Worm (Caenorhabditis elegans) whole organism, L2 larva: Measurements from ENCODE around the gene ckb-2.

Experiments
- C34F6.9 ChIP-seq: fragments of 150-350 bp; optimal IDR thresholded peaks from 2 replicates; lab custom pipeline; 2014; ENCODE audit warnings: missing biosample characterization, missing genetic modification characterization
- F13H6.1 ChIP-seq: sonication (generic microtip); optimal IDR thresholded peaks from 2 replicates; lab custom pipeline; 2016; ENCODE audit warnings: missing genetic modification characterization, missing compliant biosample characterization
- Y55F3AM.14 ChIP-seq: fragments of 200-800 bp; sonication (Bioruptor generic); optimal IDR thresholded peaks from 2 replicates; lab custom pipeline; 2018; ENCODE audit warnings: mild to moderate bottlenecking, missing genetic modification characterization, missing compliant biosample characterization
- ZK546.5 ChIP-seq: sonication (generic microtip); optimal IDR thresholded peaks from 2 replicates; lab custom pipeline; 2017; ENCODE audit warnings: missing biosample characterization, missing genetic modification characterization
- aly-2 ChIP-seq: fragments of 150-350 bp; optimal IDR thresholded peaks from 2 replicates; lab custom pipeline; 2014; ENCODE audit warnings: missing biosample characterization, missing genetic modification characterization
- ceh-82 ChIP-seq: fragments of 150-350 bp; optimal IDR thresholded peaks from 2 replicates; lab custom pipeline; 2014; ENCODE audit warnings: missing biosample characterization, missing genetic modification characterization
- crh-2 ChIP-seq: sonication (generic microtip); optimal IDR thresholded peaks from 2 replicates; lab custom pipeline; 2017; ENCODE audit warnings: missing biosample characterization, missing genetic modification characterization
- dmd-4 ChIP-seq: sonication (generic microtip); optimal IDR thresholded peaks from 2 replicates; lab custom pipeline; 2017; ENCODE audit warnings: missing biosample characterization, missing genetic modification characterization
- fos-1 ChIP-seq: fragments of 150-350 bp; optimal IDR thresholded peaks from 2 replicates; lab custom pipeline; 2014; ENCODE audit warnings: missing biosample characterization, missing genetic modification characterization
- lin-11 ChIP-seq: fragments of 150-350 bp; sonication (generic microtip); optimal IDR thresholded peaks from 2 replicates; lab custom pipeline; 2014; ENCODE audit warnings: missing biosample characterization, missing genetic modification characterization, inconsistent platforms, mixed read lengths
- lin-39 ChIP-seq: fragments of 150-350 bp; optimal IDR thresholded peaks from 2 replicates; lab custom pipeline; 2014; ENCODE audit warnings: missing biosample characterization, missing genetic modification reagents, missing genetic modification characterization
- lsy-2 ChIP-seq, 2 experiments: fragments of 150-350 bp in 1 of 2; sonication (generic microtip) in 1 of 2; optimal IDR thresholded peaks; 2 replicates each; lab custom pipeline; 2014 to 2017; ENCODE audit warnings: missing biosample characterization in 2 of 2, missing genetic modification characterization in 2 of 2
- mab-5 ChIP-seq: fragments of 150-350 bp; optimal IDR thresholded peaks from 2 replicates; lab custom pipeline; 2014; ENCODE audit warnings: missing biosample characterization, missing genetic modification characterization
- mbf-1 ChIP-seq: sonication (generic microtip); optimal IDR thresholded peaks from 2 replicates; lab custom pipeline; 2017; ENCODE audit warnings: missing biosample characterization, missing genetic modification characterization
- mdl-1 ChIP-seq, 2 experiments: fragments of 150-350 bp in 1 of 2; sonication (generic microtip) in 1 of 2; optimal IDR thresholded peaks; 2 replicates each; lab custom pipeline; 2017; ENCODE audit warnings: missing biosample characterization in 2 of 2, missing genetic modification characterization in 2 of 2
- nhr-11 ChIP-seq: fragments of 150-350 bp; optimal IDR thresholded peaks from 2 replicates; lab custom pipeline; 2014; ENCODE audit warnings: missing biosample characterization, missing genetic modification characterization
- nhr-12 ChIP-seq: fragments of 150-350 bp; optimal IDR thresholded peaks from 2 replicates; lab custom pipeline; 2014; ENCODE audit warnings: missing biosample characterization, missing genetic modification characterization
- nhr-129 ChIP-seq: fragments of 150-350 bp; optimal IDR thresholded peaks from 2 replicates; lab custom pipeline; 2014; ENCODE audit warnings: missing biosample characterization, missing genetic modification characterization
- nhr-21 ChIP-seq: fragments of 150-350 bp; optimal IDR thresholded peaks from 2 replicates; lab custom pipeline; 2014; ENCODE audit warnings: missing biosample characterization, missing genetic modification characterization
- nhr-23 ChIP-seq: fragments of 150-350 bp; optimal IDR thresholded peaks from 2 replicates; lab custom pipeline; 2014; ENCODE audit warnings: missing biosample characterization, missing genetic modification reagents, missing genetic modification characterization
- nhr-237 ChIP-seq: fragments of 150-350 bp; optimal IDR thresholded peaks from 2 replicates; lab custom pipeline; 2014; ENCODE audit warnings: missing biosample characterization, missing genetic modification characterization
- nhr-25 ChIP-seq: fragments of 150-350 bp; sonication (generic microtip); optimal IDR thresholded peaks from 3 replicates; lab custom pipeline; 2014; ENCODE audit warnings: missing biosample characterization, missing genetic modification characterization
- nhr-6 ChIP-seq: fragments of 150-350 bp; optimal IDR thresholded peaks from 2 replicates; lab custom pipeline; 2014; ENCODE audit warnings: missing biosample characterization, missing genetic modification characterization
- nhr-77 ChIP-seq: fragments of 150-350 bp; optimal IDR thresholded peaks from 2 replicates; lab custom pipeline; 2014; ENCODE audit warnings: missing biosample characterization, missing genetic modification characterization
- peb-1 ChIP-seq: fragments of 150-350 bp; optimal IDR thresholded peaks from 2 replicates; lab custom pipeline; 2014; ENCODE audit warnings: missing biosample characterization, missing genetic modification characterization
- sem-4 ChIP-seq: fragments of 150-350 bp; optimal IDR thresholded peaks from 2 replicates; lab custom pipeline; 2014; ENCODE audit warnings: missing biosample characterization, missing genetic modification reagents, missing genetic modification characterization
- skn-1 ChIP-seq: sonication (generic microtip); optimal IDR thresholded peaks from 2 replicates; lab custom pipeline; 2017; ENCODE audit warnings: missing biosample characterization, missing genetic modification characterization
- sma-3 ChIP-seq: sonication (generic microtip); optimal IDR thresholded peaks from 2 replicates; lab custom pipeline; 2016; ENCODE audit warnings: missing genetic modification reagents, missing genetic modification characterization, missing compliant biosample characterization
- sma-9 ChIP-seq, 2 experiments: fragments of 150-350 bp in 1 of 2; sonication (generic microtip) in 1 of 2; optimal IDR thresholded peaks; 2 replicates each; lab custom pipeline; 2014 to 2016; ENCODE audit warnings: missing genetic modification characterization in 2 of 2, mild to moderate bottlenecking in 1 of 2, missing biosample characterization in 1 of 2, missing compliant biosample characterization in 1 of 2, missing genetic modification reagents in 1 of 2, moderate library complexity in 1 of 2
- snpc-4 ChIP-seq: fragments of 150-350 bp; optimal IDR thresholded peaks from 2 replicates; lab custom pipeline; 2014; ENCODE audit warnings: missing biosample characterization, missing genetic modification characterization
- unc-55 ChIP-seq: fragments of 150-350 bp; sonication (generic microtip); optimal IDR thresholded peaks from 3 replicates; lab custom pipeline; 2014; ENCODE audit warnings: missing biosample characterization, missing genetic modification reagents, missing genetic modification characterization
- zag-1 ChIP-seq: fragments of 150-350 bp; optimal IDR thresholded peaks from 2 replicates; lab custom pipeline; 2014; ENCODE audit warnings: missing biosample characterization, missing genetic modification characterization
- ztf-1 ChIP-seq: fragments of 200-800 bp; sonication (Bioruptor generic); conservative IDR thresholded peaks from 2 replicates; pipeline ENCODE4 v1.3.6; 2022; ENCODE audit warnings: missing genetic modification characterization, missing compliant biosample characterization

ckb-2 gene

DNA sequence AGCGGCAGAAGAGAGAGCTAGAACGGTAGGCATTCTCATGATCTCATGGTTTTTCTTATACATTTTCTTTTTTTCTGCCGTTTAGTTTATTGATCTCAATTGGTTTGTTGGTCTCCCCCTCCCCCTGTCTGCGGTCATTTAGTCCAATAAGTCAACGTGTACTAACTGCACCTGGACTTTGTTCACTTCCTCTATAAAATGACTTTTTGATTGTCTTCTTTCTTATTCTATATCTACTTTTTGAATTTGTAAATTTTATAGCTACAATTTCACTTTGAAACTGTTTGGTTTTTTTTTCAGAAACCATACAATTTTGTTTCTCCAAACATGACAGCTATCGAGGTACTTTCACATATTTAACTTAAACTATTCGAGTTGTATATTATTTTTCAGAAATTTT lies at the start of gene ckb-2:
TSS of gene ckb-2 (plus strand) at position 301 of the 400 bp plus-strand sequence.
- TF ChIP-seq snpc-4 (tag; lab: Kevin White, UChicago), result no peak
- TF ChIP-seq crh-2, result no peak
- TF ChIP-seq C34F6.9 (tag; lab: Kevin White, UChicago), result no peak
- no peak for TF ChIP-seq lin-39 (tag; lab: Kevin White, UChicago)
- TF ChIP-seq, all 48 proteins: peak for 0

DNA sequence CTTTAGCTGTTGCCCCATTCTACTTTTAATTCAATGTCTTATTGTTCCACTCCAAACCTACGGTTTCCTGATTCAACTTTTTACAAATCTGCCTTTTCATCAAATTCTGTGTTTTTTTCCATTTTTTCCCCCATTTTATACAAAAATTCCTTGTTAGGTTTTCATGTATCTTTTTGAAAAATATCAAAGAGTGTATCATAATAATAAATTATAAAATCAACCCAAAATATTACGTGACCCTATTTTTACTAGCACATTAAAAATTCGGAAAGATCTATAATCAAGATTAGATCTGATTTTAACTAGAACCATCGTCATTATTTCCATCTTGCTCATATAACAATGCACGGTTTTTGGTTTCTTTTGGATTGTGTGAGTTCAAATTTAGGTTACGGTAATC lies 47.6 kb upstream of the ckb-2 start, which contains the start of gene H38K22.6:
TSS of gene H38K22.6 (plus strand) at position 301 of the 400 bp plus-strand sequence.
- TF ChIP-seq mdl-1 (tag; optimal IDR thresholded peaks at IDR 0.05; lab: Kevin White, UChicago) (no peak), ztf-1 (GFP tag; lab: Robert Waterston, UW) (no peak), peb-1 (tag; lab: Kevin White, UChicago) (no peak), lsy-2 (tag; optimal IDR thresholded peaks at IDR 0.05; lab: Kevin White, UChicago) (no peak), lin-11 (tag; lab: Kevin White, UChicago) (no peak), nhr-77 (tag; lab: Kevin White, UChicago) (no peak), snpc-4 (tag; lab: Kevin White, UChicago) (no peak), C34F6.9 (tag; lab: Kevin White, UChicago) (no peak), nhr-23 (tag; lab: Kevin White, UChicago) (no peak), Y55F3AM.14 (GFP tag; lab: Kevin White, UChicago) (no peak)
- TF ChIP-seq, all 48 proteins: peak for 0

DNA sequence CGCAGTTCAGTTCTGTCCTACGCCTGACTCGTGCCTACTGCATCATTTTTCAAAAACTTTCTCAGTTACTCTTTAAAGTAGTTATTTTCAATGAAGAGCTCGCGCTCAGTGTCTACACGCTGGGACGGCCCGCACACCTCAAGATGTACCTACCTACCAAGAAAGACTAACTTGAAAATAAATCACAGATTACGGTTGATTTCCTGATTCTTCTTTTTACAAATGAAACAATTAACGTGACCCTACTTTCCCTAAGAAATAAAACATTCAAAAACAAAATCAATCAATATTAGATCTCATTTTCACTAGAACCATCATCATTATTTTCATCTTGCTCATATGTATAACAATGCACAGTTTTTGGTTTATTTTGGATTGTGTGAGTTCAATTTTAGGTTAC lies 46.4 kb upstream of the ckb-2 start, which contains the start of gene H38K22.7:
TSS of gene H38K22.7 (plus strand) at position 301 of the 400 bp plus-strand sequence.
- TF ChIP-seq fos-1 (tag; lab: Kevin White, UChicago), result no peak
- no peak for TF ChIP-seq lin-11 (tag; lab: Kevin White, UChicago)
- TF ChIP-seq nhr-21, result no peak
- no peak for TF ChIP-seq ceh-82 (tag; lab: Kevin White, UChicago)
- TF ChIP-seq nhr-237 (tag; lab: Kevin White, UChicago), result no peak
- no peak for TF ChIP-seq mdl-1 (tag; optimal IDR thresholded peaks at IDR 0.05; lab: Kevin White, UChicago)
- TF ChIP-seq aly-2 (tag; lab: Kevin White, UChicago), result no peak

DNA sequence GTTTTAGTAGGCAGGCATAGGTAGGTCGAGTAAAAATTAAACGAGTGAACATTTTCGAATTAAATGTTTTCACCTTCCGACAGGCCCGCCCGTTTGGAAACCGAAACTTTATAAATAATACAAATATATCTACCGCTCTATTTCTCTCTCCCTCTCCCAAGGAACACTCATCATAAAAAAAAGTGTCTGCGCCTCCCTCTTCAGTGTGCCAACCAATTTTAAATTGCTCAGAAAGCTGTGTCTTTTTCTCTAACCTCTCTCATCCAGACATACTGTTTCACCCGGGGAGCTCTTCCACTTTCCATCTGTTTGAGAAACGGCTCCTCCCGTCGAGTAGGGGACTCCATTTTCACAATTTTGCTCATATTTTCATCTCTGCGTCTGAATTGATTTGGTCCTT lies 44.6 kb upstream of the ckb-2 start:
- TF ChIP-seq zag-1 (peak; percentile 1), crh-2 (peak; percentile 31), C34F6.9 (tag; lab: Kevin White, UChicago) (peak; percentile 79), nhr-6 (tag; lab: Kevin White, UChicago) (no peak), nhr-77 (tag; lab: Kevin White, UChicago) (no peak), ZK546.5 (tag; lab: Kevin White, UChicago) (no peak), sma-9 (GFP tag; optimal IDR thresholded peaks at IDR 0.05; lab: Kevin White, UChicago) (peak; percentile 43), sma-9 (tag; optimal IDR thresholded peaks at IDR 0.05; lab: Kevin White, UChicago) (no peak), F13H6.1 (peak; percentile 70), nhr-129 (tag; lab: Kevin White, UChicago) (peak; percentile 6), unc-55 (peak; percentile 85), sem-4 (tag; lab: Kevin White, UChicago) (peak; percentile 5), lsy-2 (tag; optimal IDR thresholded peaks at IDR 0.05; lab: Kevin White, UChicago) (peak in 1 of 2 experiments; percentile 54), dmd-4 (tag; lab: Kevin White, UChicago) (no peak), mab-5 (tag; lab: Kevin White, UChicago) (peak; percentile 72)

DNA sequence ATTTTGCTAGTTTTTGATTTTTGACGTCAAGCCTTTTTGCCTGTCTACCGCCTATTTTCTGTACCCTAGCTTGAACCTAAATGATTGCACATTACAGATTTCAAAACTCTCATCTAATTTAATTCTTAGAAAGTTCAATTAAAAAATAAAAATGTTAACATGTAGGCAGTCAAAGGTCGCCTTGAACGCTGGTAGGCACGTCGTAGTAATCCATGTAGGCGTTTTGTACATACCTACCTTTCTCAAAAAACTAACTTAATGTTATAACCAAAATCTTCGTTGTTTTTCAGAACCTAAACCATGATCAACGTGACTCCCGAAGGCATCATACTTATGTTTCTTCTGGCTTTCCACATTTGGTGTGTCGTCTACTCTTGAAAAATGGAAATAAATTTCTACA lies 43.9 kb upstream of the ckb-2 start, which contains the start of gene H38K22.9:
TSS of gene H38K22.9 (plus strand) at position 301 of the 400 bp plus-strand sequence.
- TF ChIP-seq snpc-4 (tag; lab: Kevin White, UChicago) (no peak), nhr-12 (tag; lab: Kevin White, UChicago) (no peak), mbf-1 (tag; lab: Kevin White, UChicago) (no peak), ZK546.5 (tag; lab: Kevin White, UChicago) (no peak), sma-3 (GFP tag; lab: Kevin White, UChicago) (no peak), skn-1 (tag; lab: Kevin White, UChicago) (no peak), lsy-2 (tag; optimal IDR thresholded peaks at IDR 0.05; lab: Kevin White, UChicago) (no peak), nhr-25 (tag; lab: Kevin White, UChicago) (no peak), nhr-237 (tag; lab: Kevin White, UChicago) (no peak), mdl-1 (tag; optimal IDR thresholded peaks at IDR 0.05; lab: Kevin White, UChicago) (no peak), sma-9 (GFP tag; optimal IDR thresholded peaks at IDR 0.05; lab: Kevin White, UChicago) (no peak), sma-9 (tag; optimal IDR thresholded peaks at IDR 0.05; lab: Kevin White, UChicago) (no peak), nhr-11 (tag; lab: Kevin White, UChicago) (no peak), lin-39 (tag; lab: Kevin White, UChicago) (no peak), aly-2 (tag; lab: Kevin White, UChicago) (no peak)
- TF ChIP-seq, all 48 proteins: peak for 0
